Worm (Caenorhabditis elegans) whole organism, L4 larva: ENCODE measurements around the gene lact-4.
A peak's percentile ranks its signal among the peaks of the same experiment; 100 is the strongest.

ENCODE experiments used
- F10B5.3 ChIP-seq: sonication (generic microtip); optimal IDR thresholded peaks from 2 replicates; lab custom pipeline; 2016; ENCODE audit warnings: mild to moderate bottlenecking, missing genetic modification characterization, missing compliant biosample characterization
- F37D6.2 ChIP-seq: sonication (generic microtip); optimal IDR thresholded peaks from 2 replicates; lab custom pipeline; 2016; ENCODE audit warnings: mild to moderate bottlenecking, missing genetic modification characterization, missing compliant biosample characterization
- F44E2.7 ChIP-seq: fragments of 200-800 bp; sonication (Bioruptor generic); IDR thresholded peaks from 2 replicates; pipeline ENCODE4 v2.1.2; 2022; ENCODE audit warnings: missing genetic modification characterization, missing compliant biosample characterization
- T26A8.4 ChIP-seq: fragments of 200-800 bp; sonication (Bioruptor generic); IDR thresholded peaks from 2 replicates; pipeline ENCODE4 v1.3.6; 2022; ENCODE audit warnings: missing genetic modification characterization, missing compliant biosample characterization
- Y48G9A.11 ChIP-seq: fragments of 200-800 bp; sonication (Bioruptor generic); IDR thresholded peaks from 2 replicates; pipeline ENCODE4 v1.3.6; 2022; ENCODE audit warnings: missing genetic modification reagents, missing genetic modification characterization, missing compliant biosample characterization
- aha-1 ChIP-seq: fragments of 150-350 bp; peaks from one replicate; lab custom pipeline; 2014; ENCODE audit warnings: missing biosample characterization, missing genetic modification characterization
- arid-1 ChIP-seq: fragments of 200-800 bp; sonication (Bioruptor generic); conservative IDR thresholded peaks from 2 replicates; pipeline ENCODE4 v1.3.6; 2022; ENCODE audit warnings: missing genetic modification reagents, missing genetic modification characterization, missing compliant biosample characterization
- ceh-20 ChIP-seq: fragments of 200-800 bp; sonication (Bioruptor generic); IDR thresholded peaks from 2 replicates; pipeline ENCODE4 v1.3.6; 2022; ENCODE audit warnings: missing genetic modification reagents, missing genetic modification characterization, missing compliant biosample characterization
- ceh-28 ChIP-seq: fragments of 150-350 bp; optimal IDR thresholded peaks from 2 replicates; lab custom pipeline; 2014; ENCODE audit warnings: missing biosample characterization, missing genetic modification reagents, missing genetic modification characterization
- ceh-32 ChIP-seq: sonication (generic microtip); optimal IDR thresholded peaks from 2 replicates; lab custom pipeline; 2016; ENCODE audit warnings: mild to moderate bottlenecking, missing genetic modification characterization, missing compliant biosample characterization; ENCODE audit not compliant: poor library complexity
- ces-1 ChIP-seq: fragments of 150-350 bp; sonication (generic microtip); optimal IDR thresholded peaks from 4 replicates; lab custom pipeline; 2014; ENCODE audit warnings: missing biosample characterization, missing genetic modification reagents, missing genetic modification characterization
- daf-12 ChIP-seq: fragments of 150-350 bp; optimal IDR thresholded peaks from 2 replicates; lab custom pipeline; 2014; ENCODE audit warnings: missing biosample characterization, missing genetic modification reagents, missing genetic modification characterization
- daf-16 ChIP-seq, 3 experiments: sonication (generic microtip); optimal IDR thresholded peaks; 2 replicates each; lab custom pipeline; 2016 to 2017; ENCODE audit warnings: missing genetic modification characterization in 3 of 3, missing genetic modification reagents in 3 of 3, mild to moderate bottlenecking in 2 of 3, missing compliant biosample characterization in 2 of 3, missing biosample characterization in 1 of 3, moderate library complexity in 1 of 3
- daf-19 ChIP-seq: fragments of 200-800 bp; sonication (Bioruptor generic); conservative IDR thresholded peaks from 2 replicates; pipeline ENCODE4 v1.3.6; 2022; ENCODE audit warnings: missing genetic modification characterization, missing compliant biosample characterization
- daf-8 ChIP-seq: fragments of 200-800 bp; sonication (Bioruptor generic); IDR thresholded peaks from 2 replicates; pipeline ENCODE4 v1.3.6; 2022; ENCODE audit warnings: missing genetic modification characterization, missing compliant biosample characterization
- dpl-1 ChIP-seq: fragments of 150-350 bp; optimal IDR thresholded peaks from 2 replicates; lab custom pipeline; 2014; ENCODE audit warnings: missing biosample characterization, missing genetic modification reagents, missing genetic modification characterization
- duxl-1 ChIP-seq: sonication (generic microtip); optimal IDR thresholded peaks from 2 replicates; lab custom pipeline; 2016; ENCODE audit warnings: mild to moderate bottlenecking, missing genetic modification characterization, moderate library complexity, missing compliant biosample characterization; ENCODE audit not compliant: poor library complexity
- dve-1 ChIP-seq: sonication (generic microtip); optimal IDR thresholded peaks from 2 replicates; lab custom pipeline; 2017; ENCODE audit warnings: antibody characterized with exemption, mild to moderate bottlenecking, missing genetic modification characterization, missing compliant biosample characterization; ENCODE audit not compliant: insufficient read depth
- egl-43 ChIP-seq: fragments of 200-800 bp; sonication (Bioruptor generic); IDR thresholded peaks from 2 replicates; pipeline ENCODE4 v1.3.6; 2022; ENCODE audit warnings: missing genetic modification reagents, missing genetic modification characterization, missing compliant biosample characterization
- fkh-10 ChIP-seq: fragments of 150-350 bp; optimal IDR thresholded peaks from 2 replicates; lab custom pipeline; 2014; ENCODE audit warnings: missing biosample characterization, missing genetic modification reagents, missing genetic modification characterization
- fos-1 ChIP-seq: fragments of 150-350 bp; optimal IDR thresholded peaks from 2 replicates; lab custom pipeline; 2014; ENCODE audit warnings: missing biosample characterization, missing genetic modification characterization
- gei-8 ChIP-seq: fragments of 200-800 bp; sonication (Bioruptor generic); optimal IDR thresholded peaks from 2 replicates; lab custom pipeline; 2018; ENCODE audit warnings: mild to moderate bottlenecking, missing genetic modification characterization, missing compliant biosample characterization
- hif-1 ChIP-seq, 2 experiments: sonication (generic microtip); optimal IDR thresholded peaks; 2 replicates each; lab custom pipeline; 2016 to 2017; ENCODE audit warnings: missing compliant biosample characterization in 2 of 2, missing genetic modification characterization in 2 of 2, missing genetic modification reagents in 2 of 2, missing genotype in 2 of 2, mild to moderate bottlenecking in 1 of 2
- hlh-11 ChIP-seq: fragments of 200-800 bp; sonication (Bioruptor generic); optimal IDR thresholded peaks from 2 replicates; lab custom pipeline; 2018; ENCODE audit warnings: mild to moderate bottlenecking, missing genetic modification characterization, missing compliant biosample characterization
- hlh-30 ChIP-seq: sonication (generic microtip); optimal IDR thresholded peaks from 2 replicates; lab custom pipeline; 2017; ENCODE audit warnings: antibody characterized with exemption, mild to moderate bottlenecking, missing genetic modification characterization, missing compliant biosample characterization; ENCODE audit not compliant: insufficient read depth
- hmg-1.1 ChIP-seq: fragments of 200-800 bp; sonication (Bioruptor generic); IDR thresholded peaks from 2 replicates; pipeline ENCODE4 v1.3.6; 2022; ENCODE audit warnings: missing genetic modification reagents, missing genetic modification characterization, missing compliant biosample characterization
- jun-1 ChIP-seq: fragments of 150-350 bp; optimal IDR thresholded peaks from 2 replicates; lab custom pipeline; 2014; ENCODE audit warnings: missing biosample characterization, missing genetic modification reagents, missing genetic modification characterization
- lim-7 ChIP-seq: fragments of 200-800 bp; sonication (Bioruptor generic); IDR thresholded peaks from 2 replicates; pipeline ENCODE4 v1.3.6; 2022; ENCODE audit warnings: missing genetic modification characterization, missing compliant biosample characterization
- mdt-29 ChIP-seq: fragments of 200-800 bp; sonication (Bioruptor generic); IDR thresholded peaks from 2 replicates; pipeline ENCODE4 v1.3.6; 2022; ENCODE audit warnings: missing genetic modification reagents, missing genetic modification characterization, missing compliant biosample characterization
- mep-1 ChIP-seq: fragments of 150-350 bp; sonication (generic microtip); optimal IDR thresholded peaks from 3 replicates; lab custom pipeline; 2014; ENCODE audit warnings: missing biosample characterization, missing genetic modification characterization
- nhr-10 ChIP-seq: fragments of 150-350 bp; optimal IDR thresholded peaks from 2 replicates; lab custom pipeline; 2014; ENCODE audit warnings: missing biosample characterization, missing genetic modification characterization
- nhr-11 ChIP-seq: fragments of 150-350 bp; optimal IDR thresholded peaks from 2 replicates; lab custom pipeline; 2014; ENCODE audit warnings: missing biosample characterization, missing genetic modification characterization
- nhr-111 ChIP-seq: fragments of 200-800 bp; sonication (Bioruptor generic); optimal IDR thresholded peaks from 2 replicates; lab custom pipeline; 2018; ENCODE audit warnings: mild to moderate bottlenecking, missing genetic modification characterization, missing compliant biosample characterization
- nhr-237 ChIP-seq: sonication (generic microtip); optimal IDR thresholded peaks from 2 replicates; lab custom pipeline; 2017; ENCODE audit warnings: missing biosample characterization, missing genetic modification characterization
- nhr-28 ChIP-seq: fragments of 150-350 bp; optimal IDR thresholded peaks from 2 replicates; lab custom pipeline; 2014; ENCODE audit warnings: missing biosample characterization, missing genetic modification characterization
- nhr-41 ChIP-seq: fragments of 200-800 bp; sonication (Bioruptor generic); IDR thresholded peaks from 2 replicates; pipeline ENCODE4 v1.3.6; 2022; ENCODE audit warnings: missing genetic modification reagents, missing genetic modification characterization, missing compliant biosample characterization
- nhr-42 ChIP-seq: fragments of 200-800 bp; sonication (Bioruptor generic); IDR thresholded peaks from 2 replicates; pipeline ENCODE4 v1.3.6; 2022; ENCODE audit warnings: missing genetic modification characterization, missing compliant biosample characterization
- nhr-6 ChIP-seq: fragments of 150-350 bp; optimal IDR thresholded peaks from 2 replicates; lab custom pipeline; 2014; ENCODE audit warnings: missing biosample characterization, missing genetic modification characterization
- nhr-76 ChIP-seq: fragments of 150-350 bp; optimal IDR thresholded peaks from 2 replicates; lab custom pipeline; 2014; ENCODE audit warnings: missing biosample characterization, missing genetic modification characterization
- pha-4 ChIP-seq, 2 experiments: fragments of 150-350 bp in 1 of 2; fragments of 200-800 bp in 1 of 2; sonication (Bioruptor generic) in 1 of 2; IDR thresholded peaks in 1 of 2; optimal IDR thresholded peaks in 1 of 2; 2 replicates each; pipeline versions ENCODE4 v1.3.6 to Lab custom; 2014 to 2022; ENCODE audit warnings: missing genetic modification characterization in 2 of 2, missing genetic modification reagents in 2 of 2, missing biosample characterization in 1 of 2, missing compliant biosample characterization in 1 of 2
- php-3 ChIP-seq: fragments of 200-800 bp; sonication (Bioruptor generic); IDR thresholded peaks from 2 replicates; pipeline ENCODE4 v1.3.6; 2022; ENCODE audit warnings: missing genetic modification reagents, missing genetic modification characterization, missing compliant biosample characterization
- rbr-2 ChIP-seq: sonication (generic microtip); optimal IDR thresholded peaks from 2 replicates; lab custom pipeline; 2016; ENCODE audit warnings: missing genotype, missing genetic modification characterization, missing compliant biosample characterization
- sdz-12 ChIP-seq: fragments of 200-800 bp; sonication (Bioruptor generic); optimal IDR thresholded peaks from 2 replicates; lab custom pipeline; 2018; ENCODE audit warnings: mild to moderate bottlenecking, missing genetic modification characterization, missing compliant biosample characterization
- snpc-4 ChIP-seq: fragments of 150-350 bp; optimal IDR thresholded peaks from 2 replicates; lab custom pipeline; 2014; ENCODE audit warnings: missing biosample characterization, missing genetic modification characterization
- spr-3 ChIP-seq: fragments of 200-800 bp; sonication (Bioruptor generic); optimal IDR thresholded peaks from 2 replicates; lab custom pipeline; 2018; ENCODE audit warnings: mild to moderate bottlenecking, missing genetic modification characterization, missing compliant biosample characterization
- tag-97 ChIP-seq: fragments of 200-800 bp; sonication (Bioruptor generic); IDR thresholded peaks from 2 replicates; pipeline ENCODE4 v1.3.6; 2022; ENCODE audit warnings: missing genetic modification characterization, missing compliant biosample characterization
- tra-1 ChIP-seq: fragments of 200-800 bp; sonication (Bioruptor generic); IDR thresholded peaks from 2 replicates; pipeline ENCODE4 v1.3.6; 2022; ENCODE audit warnings: missing genetic modification reagents, missing genetic modification characterization, missing compliant biosample characterization
- unc-39 ChIP-seq: sonication (generic microtip); optimal IDR thresholded peaks from 2 replicates; lab custom pipeline; 2017; ENCODE audit warnings: missing biosample characterization, missing genetic modification characterization
- unc-62 ChIP-seq, 3 experiments: fragments of 150-350 bp in 1 of 3; sonication (generic microtip); optimal IDR thresholded peaks in 2 of 3; peaks in 1 of 3; 1 replicate in 1 of 3; 2 replicates in 2 of 3; lab custom pipeline; 2014 to 2017; ENCODE audit warnings: missing biosample characterization in 3 of 3, missing genetic modification characterization in 3 of 3, missing genetic modification reagents in 3 of 3, missing genotype in 1 of 3
- zag-1 ChIP-seq: fragments of 150-350 bp; optimal IDR thresholded peaks from 2 replicates; lab custom pipeline; 2014; ENCODE audit warnings: missing biosample characterization, missing genetic modification characterization

The lact-4 gene

DNA sequence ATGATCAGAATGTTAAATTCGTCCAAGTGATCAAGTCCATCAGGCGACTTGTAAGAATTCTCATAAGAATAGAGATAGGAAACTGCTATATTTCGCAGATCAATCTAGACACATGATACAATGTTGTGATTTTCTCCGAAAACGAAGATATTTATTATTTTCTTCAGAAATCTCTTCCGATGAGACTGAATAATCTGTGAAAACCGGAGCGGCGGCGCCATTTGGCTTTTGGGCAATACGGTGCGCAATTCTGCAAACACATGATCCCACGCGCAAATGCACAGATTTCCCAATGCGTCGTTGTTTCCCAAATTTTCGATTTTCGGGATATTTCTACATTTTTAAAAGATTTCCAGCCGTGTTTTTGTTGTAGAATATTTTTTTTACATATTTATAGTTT lies 38.1 kb downstream of the lact-4 start (continued):
- TF ChIP-seq ceh-20 (GFP tag; lab: Robert Waterston, UW) (0 out of 2 replicates have a peak, but pooled peaks have one; percentile 12), hlh-11 (tag; lab: Kevin White, UChicago) (peak; percentile 26), snpc-4 (tag; lab: Kevin White, UChicago) (no peak), hmg-1.1 (GFP tag; lab: Robert Waterston, UW) (peak; percentile 48), fos-1 (tag; lab: Kevin White, UChicago) (no peak), egl-43 (GFP tag; lab: Robert Waterston, UW) (no peak), fkh-10 (GFP tag; lab: Kevin White, UChicago) (no peak), daf-12 (no peak), spr-3 (GFP tag; lab: Kevin White, UChicago) (no peak), hlh-30 (tag; lab: Kevin White, UChicago) (peak; percentile 48), ceh-32 (tag; lab: Kevin White, UChicago) (no peak), nhr-28 (tag; lab: Kevin White, UChicago) (peak; percentile 74), ces-1 (GFP tag; lab: Kevin White, UChicago) (no peak), pha-4 (GFP tag; IDR thresholded peaks at IDR 0.05; lab: Robert Waterston, UW) (no peak), pha-4 (tag; optimal IDR thresholded peaks at IDR 0.05; lab: Kevin White, UChicago) (no peak), nhr-76 (tag; lab: Kevin White, UChicago) (no peak), tra-1 (GFP tag; lab: Robert Waterston, UW) (no peak), dpl-1 (GFP tag; lab: Kevin White, UChicago) (peak; percentile 57), tag-97 (GFP tag; lab: Robert Waterston, UW) (no peak), Y48G9A.11 (GFP tag; lab: Robert Waterston, UW) (peak; percentile 6; the same call in 1 of the 2 replicates), daf-16 (GFP tag; optimal IDR thresholded peaks at IDR 0.05; lab: Kevin White, UChicago) (no peak), daf-16 (tag; optimal IDR thresholded peaks at IDR 0.05; lab: Kevin White, UChicago) (no peak), gei-8 (GFP tag; lab: Kevin White, UChicago) (no peak), sdz-12 (GFP tag; lab: Kevin White, UChicago) (no peak), T26A8.4 (GFP tag; lab: Robert Waterston, UW) (peak; percentile 23; the same call in 1 of the 2 replicates), nhr-42 (GFP tag; lab: Robert Waterston, UW) (no peak), dve-1 (tag; lab: Kevin White, UChicago) (peak; percentile 46), aha-1 (tag; lab: Kevin White, UChicago) (no peak), php-3 (GFP tag; lab: Robert Waterston, UW) (no peak), lim-7 (GFP tag; lab: Robert Waterston, UW) (no peak), mdt-29 (no peak), mep-1 (peak; percentile 48), rbr-2 (tag; lab: Kevin White, UChicago) (peak; percentile 32), zag-1 (tag; lab: Kevin White, UChicago) (no peak), duxl-1 (tag; lab: Kevin White, UChicago) (peak; percentile 39), daf-19 (GFP tag; lab: Robert Waterston, UW) (no peak), F10B5.3 (tag; lab: Kevin White, UChicago) (no peak), unc-39 (tag; lab: Kevin White, UChicago) (no peak), nhr-6 (no peak), nhr-111 (GFP tag; lab: Kevin White, UChicago) (no peak), nhr-10 (tag; lab: Kevin White, UChicago) (no peak), ceh-28 (tag; lab: Kevin White, UChicago) (no peak), nhr-11 (tag; lab: Kevin White, UChicago) (no peak), F44E2.7 (GFP tag; lab: Robert Waterston, UW) (no peak), nhr-237 (no peak), arid-1 (GFP tag; lab: Robert Waterston, UW) (no peak), daf-8 (GFP tag; lab: Robert Waterston, UW) (no peak), unc-62 (GFP tag; optimal IDR thresholded peaks at IDR 0.05 in 1 of 2; lab: Kevin White, UChicago) (no peak), unc-62 (tag; optimal IDR thresholded peaks at IDR 0.05; lab: Kevin White, UChicago) (no peak), nhr-41 (GFP tag; lab: Robert Waterston, UW) (no peak), hif-1 (tag; optimal IDR thresholded peaks at IDR 0.05; lab: Kevin White, UChicago) (peak in 1 of 2 experiments; percentile 5), F37D6.2 (tag; lab: Kevin White, UChicago) (no peak), jun-1 (tag; lab: Kevin White, UChicago) (no peak)
- TF ChIP-seq, all 104 proteins: peak for 17
